Worm (Caenorhabditis elegans): ENCODE data around the gene vps-39.

vps-39 gene

ce11 chrV:14027384-14027783, 10.8 kb downstream of the vps-39 start, which contains the start of gene T08G5.3:
Gene T08G5.3, minus strand, starts transcription at chrV:14027484.
- TF ChIP-seq sea-1 (GFP tag; conservative IDR thresholded peaks at IDR 0.05) (no peak), ets-7 (tag; optimal IDR thresholded peaks at IDR 0.05) (no peak), aly-1 (tag; optimal IDR thresholded peaks at IDR 0.05) (no peak), scrt-1 (GFP tag; IDR thresholded peaks at IDR 0.05) (no peak), ceh-36 (tag; optimal IDR thresholded peaks at IDR 0.05) (no peak), ceh-13 (GFP tag; optimal IDR thresholded peaks at IDR 0.05) (no peak), hnd-1 (tag; optimal IDR thresholded peaks at IDR 0.05) (no peak), tbx-11 (GFP tag; IDR thresholded peaks at IDR 0.05) (no peak)

DNA sequence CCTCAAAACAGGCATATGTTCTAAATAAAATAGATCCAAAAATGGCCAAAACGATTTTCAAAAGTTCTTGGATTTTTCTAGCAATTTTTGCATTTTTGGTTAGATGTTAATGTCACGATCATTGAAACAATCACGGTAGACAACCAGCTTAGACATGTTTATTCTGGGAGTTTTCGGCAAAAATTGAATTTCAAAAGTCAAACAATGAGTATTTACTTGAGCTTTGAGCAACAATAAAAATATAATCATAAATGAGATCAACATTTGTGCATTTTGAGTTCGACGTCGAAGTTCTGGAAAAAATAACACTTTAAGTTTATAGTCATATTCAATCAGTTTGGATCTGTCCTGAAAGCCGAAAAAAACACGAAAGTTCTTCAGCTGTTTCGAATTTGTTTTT, 12.0 kb downstream of the vps-39 start, which contains the start of gene T08G5.2:
Gene T08G5.2, minus strand, starts transcription at position 101 of the 400 bp plus-strand sequence.
- TF ChIP-seq tbx-11 (GFP tag; IDR thresholded peaks at IDR 0.05) (no peak), hmg-4 (GFP tag; optimal IDR thresholded peaks at IDR 0.05) (no peak), flt-1 (GFP tag; IDR thresholded peaks at IDR 0.05) (no peak), hmbx-1 (tag; optimal IDR thresholded peaks at IDR 0.05) (no peak), B0310.2 (tag; optimal IDR thresholded peaks at IDR 0.05) (no peak), ceh-36 (tag; optimal IDR thresholded peaks at IDR 0.05) (no peak), ceh-13 (GFP tag; optimal IDR thresholded peaks at IDR 0.05) (no peak), pes-1 (GFP tag; IDR thresholded peaks at IDR 0.05) (no peak), aly-1 (tag; optimal IDR thresholded peaks at IDR 0.05) (no peak), tbx-37 (GFP tag; conservative IDR thresholded peaks at IDR 0.05) (no peak), ama-1 (optimal IDR thresholded peaks at IDR 0.05) (no peak), hnd-1 (tag; optimal IDR thresholded peaks at IDR 0.05) (no peak), sea-1 (GFP tag; conservative IDR thresholded peaks at IDR 0.05) (no peak), ets-7 (tag; optimal IDR thresholded peaks at IDR 0.05) (no peak), tra-4 (tag; optimal IDR thresholded peaks at IDR 0.05) (no peak), F13C5.2 (tag; optimal IDR thresholded peaks at IDR 0.05) (no peak), scrt-1 (GFP tag; IDR thresholded peaks at IDR 0.05) (no peak)

ce11 chrV:14023074-14023473, 15.1 kb downstream of the vps-39 start, which contains the start of gene T08G5.15:
Gene T08G5.15, minus strand, starts transcription at chrV:14023174.
- TF ChIP-seq B0310.2 (tag; optimal IDR thresholded peaks at IDR 0.05) (no peak), scrt-1 (GFP tag; IDR thresholded peaks at IDR 0.05) (no peak), sea-1 (GFP tag; conservative IDR thresholded peaks at IDR 0.05) (no peak), tbx-11 (GFP tag; IDR thresholded peaks at IDR 0.05) (no peak), F13C5.2 (tag; optimal IDR thresholded peaks at IDR 0.05) (no peak), pes-1 (GFP tag; IDR thresholded peaks at IDR 0.05) (no peak), hmbx-1 (tag; optimal IDR thresholded peaks at IDR 0.05) (no peak), ceh-36 (tag; optimal IDR thresholded peaks at IDR 0.05) (no peak), ceh-13 (GFP tag; optimal IDR thresholded peaks at IDR 0.05) (no peak), tbx-37 (GFP tag; conservative IDR thresholded peaks at IDR 0.05) (no peak), tra-4 (tag; optimal IDR thresholded peaks at IDR 0.05) (no peak), aly-1 (tag; optimal IDR thresholded peaks at IDR 0.05) (no peak), ama-1 (optimal IDR thresholded peaks at IDR 0.05) (no peak), ets-7 (tag; optimal IDR thresholded peaks at IDR 0.05) (no peak), hnd-1 (tag; optimal IDR thresholded peaks at IDR 0.05) (no peak)

DNA sequence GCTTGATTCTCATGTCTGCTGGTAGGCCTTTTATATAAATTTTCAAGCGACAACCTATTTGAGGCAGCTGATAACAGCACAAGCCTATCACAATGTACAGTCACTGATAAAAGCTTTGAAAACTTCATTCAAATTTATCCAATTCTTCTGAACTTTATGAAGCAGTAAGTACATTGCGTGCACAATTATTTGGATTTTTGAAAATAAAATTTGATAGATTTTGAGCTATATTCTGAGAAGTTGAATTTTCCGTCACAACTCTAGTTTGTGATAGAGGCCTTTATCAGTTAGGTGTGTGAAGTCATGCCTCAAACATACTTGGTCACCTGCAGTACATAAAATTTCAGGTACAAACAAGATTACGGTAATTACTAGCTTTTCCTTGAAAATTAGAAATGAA, 19.5 kb downstream of the vps-39 start, which contains the start of the genes mtl-2 and T08G5.1:
Gene mtl-2, minus strand, starts transcription at position 34 of the 400 bp plus-strand sequence.
Gene T08G5.1, plus strand, starts transcription at position 127 of the 400 bp plus-strand sequence.
- TF ChIP-seq ama-1 (optimal IDR thresholded peaks at IDR 0.05), result no peak
- no peak for TF ChIP-seq tra-4 (tag; optimal IDR thresholded peaks at IDR 0.05)
- TF ChIP-seq sea-1 (GFP tag; conservative IDR thresholded peaks at IDR 0.05), result no peak
- no peak for TF ChIP-seq hnd-1 (tag; optimal IDR thresholded peaks at IDR 0.05)
- no peak for TF ChIP-seq ceh-13 (GFP tag; optimal IDR thresholded peaks at IDR 0.05)
- no peak for TF ChIP-seq pes-1 (GFP tag; IDR thresholded peaks at IDR 0.05)

DNA sequence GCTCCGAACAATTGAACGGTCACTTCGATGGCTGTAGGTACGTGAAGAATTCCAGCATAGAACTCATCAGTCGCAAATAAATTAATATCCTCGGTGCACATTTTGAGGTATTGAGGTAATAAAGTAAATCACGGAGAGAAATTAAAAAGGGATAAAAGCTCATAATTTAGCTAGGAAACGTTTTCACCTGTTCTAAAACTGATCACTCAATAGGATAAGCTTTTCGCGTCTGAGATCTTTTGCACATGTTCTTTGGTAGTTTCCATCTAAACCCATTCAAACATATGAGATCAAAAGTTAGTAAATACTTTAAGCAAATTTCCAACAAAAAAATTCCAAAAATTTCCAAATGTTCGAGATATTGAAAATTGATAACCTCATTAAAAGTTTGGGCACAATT, 20.7 kb downstream of the vps-39 start, which contains the start of gene srh-308:
Gene srh-308, minus strand, starts transcription at position 101 of the 400 bp plus-strand sequence.
- TF ChIP-seq hnd-1 (tag; optimal IDR thresholded peaks at IDR 0.05) (no peak), ets-7 (tag; optimal IDR thresholded peaks at IDR 0.05) (no peak), B0310.2 (tag; optimal IDR thresholded peaks at IDR 0.05) (no peak), F13C5.2 (tag; optimal IDR thresholded peaks at IDR 0.05) (no peak)

ce11 chrV:14014395-14014794, 23.8 kb downstream of the vps-39 start, which contains the start of gene end-3:
Gene end-3, plus strand, starts transcription at chrV:14014695.
- TF ChIP-seq tbx-37 (GFP tag; conservative IDR thresholded peaks at IDR 0.05) (no peak), flt-1 (GFP tag; IDR thresholded peaks at IDR 0.05) (no peak), B0310.2 (tag; optimal IDR thresholded peaks at IDR 0.05) (no peak), scrt-1 (GFP tag; IDR thresholded peaks at IDR 0.05) (no peak), hmg-4 (GFP tag; optimal IDR thresholded peaks at IDR 0.05) (no peak), ets-7 (tag; optimal IDR thresholded peaks at IDR 0.05) (no peak), aly-1 (tag; optimal IDR thresholded peaks at IDR 0.05) (no peak), ceh-36 (tag; optimal IDR thresholded peaks at IDR 0.05) (no peak), ama-1 (optimal IDR thresholded peaks at IDR 0.05) (no peak), pes-1 (GFP tag; IDR thresholded peaks at IDR 0.05) (no peak), F13C5.2 (tag; optimal IDR thresholded peaks at IDR 0.05) (no peak), hnd-1 (tag; optimal IDR thresholded peaks at IDR 0.05) (no peak), tbx-11 (GFP tag; IDR thresholded peaks at IDR 0.05) (no peak), tra-4 (tag; optimal IDR thresholded peaks at IDR 0.05) (no peak), ceh-13 (GFP tag; optimal IDR thresholded peaks at IDR 0.05) (no peak)

DNA sequence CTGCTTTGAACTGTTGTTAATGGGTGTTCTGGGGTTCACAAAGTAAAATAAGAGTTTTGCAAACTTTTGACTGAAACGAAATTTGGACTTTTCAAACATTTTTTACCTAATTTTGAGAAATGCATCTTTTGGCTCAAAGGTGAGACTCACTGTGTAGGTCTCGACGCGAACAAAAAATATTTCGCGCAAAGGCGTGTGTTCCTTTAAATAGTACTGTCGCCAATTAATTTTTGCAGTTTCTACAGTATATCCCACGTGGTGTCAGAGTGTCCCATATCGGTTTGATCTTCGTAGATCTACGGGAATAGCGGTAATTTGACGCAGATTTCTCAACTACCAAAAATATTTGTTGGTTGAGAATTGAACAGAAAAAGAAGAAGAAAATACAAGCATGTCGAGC, 24.5 kb downstream of the vps-39 start:
- TF ChIP-seq tbx-11 (GFP tag; IDR thresholded peaks at IDR 0.05) (no peak), hmbx-1 (tag; optimal IDR thresholded peaks at IDR 0.05) (no peak), flt-1 (GFP tag; IDR thresholded peaks at IDR 0.05) (no peak), B0310.2 (tag; optimal IDR thresholded peaks at IDR 0.05) (no peak), ama-1 (optimal IDR thresholded peaks at IDR 0.05) (no peak), ceh-36 (tag; optimal IDR thresholded peaks at IDR 0.05) (no peak), aly-1 (tag; optimal IDR thresholded peaks at IDR 0.05) (no peak), ets-7 (tag; optimal IDR thresholded peaks at IDR 0.05) (no peak), ceh-13 (GFP tag; optimal IDR thresholded peaks at IDR 0.05) (no peak), F13C5.2 (tag; optimal IDR thresholded peaks at IDR 0.05) (no peak), hmg-4 (GFP tag; optimal IDR thresholded peaks at IDR 0.05) (no peak), scrt-1 (GFP tag; IDR thresholded peaks at IDR 0.05) (no peak), tra-4 (tag; optimal IDR thresholded peaks at IDR 0.05) (no peak), hnd-1 (tag; optimal IDR thresholded peaks at IDR 0.05) (no peak), tbx-37 (GFP tag; conservative IDR thresholded peaks at IDR 0.05) (no peak), pes-1 (GFP tag; IDR thresholded peaks at IDR 0.05) (no peak), sea-1 (GFP tag; conservative IDR thresholded peaks at IDR 0.05) (no peak)
